Fruit fly (Drosophila melanogaster): Measurements from ENCODE around the gene AdipoR.
A peak's percentile ranks its signal among the peaks of the same experiment; 100 is the strongest.

Gene AdipoR

dm6 chr3R:22539762-22540161, 7.9 kb downstream of the AdipoR start, which contains the start of gene CG5326 (continued):
- TF ChIP-seq chm (GFP tag; IDR thresholded peaks at IDR 0.05) (peak; percentile 39; the same call in 1 of the 2 replicates), fd64A (GFP tag; optimal IDR thresholded peaks at IDR 0.05) (no peak), D19A (tag; optimal IDR thresholded peaks at IDR 0.05) (no peak), sob (GFP tag; IDR thresholded peaks at IDR 0.05) (peak; percentile 23; the same call in 1 of the 2 replicates), CG13894 (tag; optimal IDR thresholded peaks at IDR 0.05) (peak; percentile 27), Deaf1 (tag; optimal IDR thresholded peaks at IDR 0.05) (peak; percentile 91), otp (GFP tag; IDR thresholded peaks at IDR 0.05) (no peak), Bgb (GFP tag; IDR thresholded peaks at IDR 0.05; ENCODE audit: partially characterized antibody) (no peak), CG12769 (tag; optimal IDR thresholded peaks at IDR 0.05) (peak; percentile 36), grn (GFP tag; optimal IDR thresholded peaks at IDR 0.05) (no peak), CG8290 (GFP tag; optimal IDR thresholded peaks at IDR 0.05) (no peak), CG8290 (tag; optimal IDR thresholded peaks at IDR 0.05) (peak in 1 of 2 experiments; percentile 40)

dm6 chr3R:22538877-22539276, 8.8 kb downstream of the AdipoR start:
- TF ChIP-seq CG32532 (GFP tag; IDR thresholded peaks at IDR 0.05) = 0 out of 2 replicates have a peak, but pooled peaks have one; percentile 13
- TF ChIP-seq danr (GFP tag; IDR thresholded peaks at IDR 0.05) = no peak
- no peak for TF ChIP-seq CG15073 (GFP tag; optimal IDR thresholded peaks at IDR 0.05)
- peak; percentile 52 for TF ChIP-seq Sox102F (GFP tag; optimal IDR thresholded peaks at IDR 0.05)
- TF ChIP-seq CG11560 (tag; IDR thresholded peaks at IDR 0.05) = no peak
- 0 out of 2 replicates have a peak, but pooled peaks have one; percentile 20 for TF ChIP-seq CG14441 (GFP tag; IDR thresholded peaks at IDR 0.05)
- no peak for TF ChIP-seq Side (GFP tag; optimal IDR thresholded peaks at IDR 0.05)
- TF ChIP-seq CG2712 (tag; optimal IDR thresholded peaks at IDR 0.05) = peak; percentile 6
- TF ChIP-seq Hr51 (GFP tag; optimal IDR thresholded peaks at IDR 0.05) = peak in 1 of 2 experiments; percentile 50
- peak; percentile 36 for TF ChIP-seq gem (tag; optimal IDR thresholded peaks at IDR 0.05)
- peak; percentile 57 for TF ChIP-seq Ets65A (GFP tag)
- TF ChIP-seq tup (GFP tag; optimal IDR thresholded peaks at IDR 0.05) = no peak
- no peak for TF ChIP-seq pan (optimal IDR thresholded peaks at IDR 0.05)
- peak in 1 of 2 experiments; percentile 21 for TF ChIP-seq pan (GFP tag; optimal IDR thresholded peaks at IDR 0.05 in 1 of 2, IDR thresholded peaks at IDR 0.05 in 1 of 2)
- TF ChIP-seq yki (optimal IDR thresholded peaks at IDR 0.05) = no peak
- 0 out of 3 replicates have a peak, but pooled peaks have one; percentile 17 for TF ChIP-seq row (GFP tag; IDR thresholded peaks at IDR 0.05)
- TF ChIP-seq sens (GFP tag) = peak; percentile 60
- TF ChIP-seq CG10366 (GFP tag; IDR thresholded peaks at IDR 0.05) = peak; percentile 29; the same call in 1 of the 2 replicates
- peak; percentile 48 for TF ChIP-seq dmrt99B (tag; optimal IDR thresholded peaks at IDR 0.05)
- peak; percentile 13 for TF ChIP-seq CG17359 (tag; optimal IDR thresholded peaks at IDR 0.05)
- peak; percentile 37 for TF ChIP-seq Med (GFP tag)
- TF ChIP-seq CG11504 (tag; optimal IDR thresholded peaks at IDR 0.05) = peak; percentile 38
- TF ChIP-seq BtbVII (GFP tag; optimal IDR thresholded peaks at IDR 0.05) = no peak

- TF ChIP-seq abd-A (tag; optimal IDR thresholded peaks at IDR 0.05) = peak; percentile 17
- TF ChIP-seq CG3281 (GFP tag; optimal IDR thresholded peaks at IDR 0.05) = peak; percentile 35
- TF ChIP-seq esg (GFP tag; conservative IDR thresholded peaks at IDR 0.05) = peak; percentile 38
- no peak for TF ChIP-seq D19B (GFP tag; optimal IDR thresholded peaks at IDR 0.05)
- peak; percentile 22 for TF ChIP-seq gcm (GFP tag; optimal IDR thresholded peaks at IDR 0.05)
- TF ChIP-seq CG2120 (GFP tag; optimal IDR thresholded peaks at IDR 0.05) = peak; percentile 56
- TF ChIP-seq gce (GFP tag; IDR thresholded peaks at IDR 0.05) = no peak
- TF ChIP-seq CG43689 (GFP tag; IDR thresholded peaks at IDR 0.05) = 0 out of 2 replicates have a peak, but pooled peaks have one; percentile 22
- 0 out of 2 replicates have a peak, but pooled peaks have one; percentile 26 for TF ChIP-seq ttk (GFP tag; IDR thresholded peaks at IDR 0.05)
- TF ChIP-seq slp2 (GFP tag; optimal IDR thresholded peaks at IDR 0.05) = no peak
- no peak for TF ChIP-seq crp (GFP tag; optimal IDR thresholded peaks at IDR 0.05)
- TF ChIP-seq CG12769 (tag; optimal IDR thresholded peaks at IDR 0.05) = peak; percentile 57
- peak; percentile 9 for TF ChIP-seq Dek (tag; optimal IDR thresholded peaks at IDR 0.05)
- peak; percentile 5 for TF ChIP-seq Sox100B (GFP tag; optimal IDR thresholded peaks at IDR 0.05)
- no peak for TF ChIP-seq CG12942 (GFP tag; optimal IDR thresholded peaks at IDR 0.05)
Measured at dm6 chr3R:22536504-22537423, 10.9 kb downstream of the AdipoR start.
